Fruit fly (Drosophila melanogaster): ENCODE results near the gene CG4325.

The CG4325 gene

DNA sequence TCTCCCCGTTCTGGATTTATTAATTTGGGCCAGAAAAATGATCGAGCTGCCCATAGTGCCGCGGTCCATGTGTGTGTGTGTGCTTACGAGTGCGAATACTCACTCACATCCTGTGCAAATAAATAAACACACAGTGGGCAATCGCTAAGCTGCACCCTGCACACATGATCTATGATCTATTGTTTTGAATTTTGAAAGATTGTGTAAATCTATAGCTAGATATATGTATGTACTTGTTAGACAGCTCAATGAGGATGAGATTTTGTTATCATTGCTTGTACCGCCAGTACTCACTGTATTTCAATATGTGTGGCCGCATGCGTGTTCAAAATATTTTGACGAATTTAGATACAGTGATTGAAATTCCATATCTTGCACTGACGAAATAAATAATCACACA lies 39.5 kb upstream of the CG4325 start (continued):
- TF ChIP-seq Blimp-1 (GFP tag; optimal IDR thresholded peaks at IDR 0.05) = no peak
- no peak for TF ChIP-seq CG30020 (tag; optimal IDR thresholded peaks at IDR 0.05)
- peak; percentile 41; the same call in 1 of the 2 replicates for TF ChIP-seq Rx (GFP tag; IDR thresholded peaks at IDR 0.05)
- TF ChIP-seq crc (GFP tag; optimal IDR thresholded peaks at IDR 0.05) = no peak
- TF ChIP-seq Bdp1 (GFP tag; optimal IDR thresholded peaks at IDR 0.05) = no peak
- no peak for TF ChIP-seq CG7745 (tag; optimal IDR thresholded peaks at IDR 0.05)
- TF ChIP-seq grau (tag; optimal IDR thresholded peaks at IDR 0.05) = peak; percentile 90
- no peak for TF ChIP-seq Deaf1 (tag; optimal IDR thresholded peaks at IDR 0.05)
- peak; percentile 12 for TF ChIP-seq Atf-2 (GFP tag; optimal IDR thresholded peaks at IDR 0.05)
- TF ChIP-seq CG9876 (GFP tag; optimal IDR thresholded peaks at IDR 0.05) = no peak
- peak; percentile 33; the same call in 1 of the 3 replicates for TF ChIP-seq zfh1 (GFP tag; IDR thresholded peaks at IDR 0.05)
- peak; percentile 39 for TF ChIP-seq Bteb2 (GFP tag; optimal IDR thresholded peaks at IDR 0.05)
- peak; percentile 26; the same call in 1 of the 2 replicates for TF ChIP-seq ap (GFP tag; IDR thresholded peaks at IDR 0.05)
- peak; percentile 71; the same call in 3 of the 4 replicates for TF ChIP-seq Gug (GFP tag; IDR thresholded peaks at IDR 0.05)
- TF ChIP-seq sd (tag; optimal IDR thresholded peaks at IDR 0.05) = peak; percentile 27
- TF ChIP-seq CG10321 (GFP tag; IDR thresholded peaks at IDR 0.05) = peak; percentile 42; the same call in 1 of the 2 replicates
- no peak for TF ChIP-seq Sry-β (GFP tag; optimal IDR thresholded peaks at IDR 0.05)
- TF ChIP-seq caup (GFP tag; optimal IDR thresholded peaks at IDR 0.05; ENCODE audit: severe bottlenecking) = peak; percentile 42
- TF ChIP-seq gem (tag; optimal IDR thresholded peaks at IDR 0.05) = peak; percentile 64
- TF ChIP-seq usp (GFP tag; optimal IDR thresholded peaks at IDR 0.05) = no peak
- peak; percentile 50 for TF ChIP-seq Hsf (GFP tag; optimal IDR thresholded peaks at IDR 0.05)
- TF ChIP-seq CG5180 (GFP tag; optimal IDR thresholded peaks at IDR 0.05) = no peak
- TF ChIP-seq ranshi (GFP tag; IDR thresholded peaks at IDR 0.05) = peak; percentile 44; the same call in 1 of the 2 replicates
- TF ChIP-seq CG17361 (GFP tag; IDR thresholded peaks at IDR 0.05) = no peak
- peak; percentile 23 for TF ChIP-seq CG30431 (GFP tag; optimal IDR thresholded peaks at IDR 0.05)
- TF ChIP-seq MESR4 (GFP tag; optimal IDR thresholded peaks at IDR 0.05) = no peak
- TF ChIP-seq amos (GFP tag; IDR thresholded peaks at IDR 0.05; ENCODE audit: partially characterized antibody) = no peak
- peak; percentile 29 for TF ChIP-seq CG9727 (GFP tag; optimal IDR thresholded peaks at IDR 0.05)
- TF ChIP-seq lola (GFP tag; optimal IDR thresholded peaks at IDR 0.05) = no peak
- TF ChIP-seq D19A (tag; optimal IDR thresholded peaks at IDR 0.05) = no peak
- TF ChIP-seq Six4 (GFP tag; optimal IDR thresholded peaks at IDR 0.05) = no peak

DNA sequence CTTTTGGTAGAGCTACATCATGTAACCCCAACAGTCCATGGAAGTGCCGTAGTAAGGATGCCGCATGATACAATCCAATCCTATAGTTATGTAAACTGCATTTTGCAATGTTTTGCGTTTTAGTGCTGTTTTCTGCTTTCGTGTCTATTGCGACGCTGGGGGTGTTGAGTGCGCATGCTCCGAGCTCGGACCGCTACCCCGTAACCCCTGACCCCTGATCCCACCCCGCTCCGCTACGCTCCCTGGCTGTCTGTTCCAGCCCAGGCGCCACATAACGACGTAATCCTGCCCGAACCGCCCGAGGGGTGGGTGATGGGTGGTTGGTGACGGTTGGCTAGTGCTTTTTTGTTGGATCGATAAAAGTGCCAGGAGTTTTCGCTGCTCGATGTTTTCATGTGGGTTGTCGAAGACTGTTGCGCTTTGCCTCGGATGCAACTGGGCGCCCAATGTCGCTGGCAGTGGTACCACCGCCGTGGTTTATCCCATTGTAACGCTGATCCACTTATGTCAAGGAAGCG lies 38.3 kb upstream of the CG4325 start:
- TF ChIP-seq CG31441 (GFP tag; IDR thresholded peaks at IDR 0.05) (no peak), CG9817 (tag; optimal IDR thresholded peaks at IDR 0.05) (no peak), pum (GFP tag; optimal IDR thresholded peaks at IDR 0.05) (no peak), Adf1 (GFP tag; IDR thresholded peaks at IDR 0.05) (peak; percentile 9; the same call in 1 of the 2 replicates), crol (GFP tag; IDR thresholded peaks at IDR 0.05) (peak; percentile 70), Bteb2 (GFP tag; optimal IDR thresholded peaks at IDR 0.05) (no peak), nerfin-1 (tag; optimal IDR thresholded peaks at IDR 0.05) (peak; percentile 44), en (GFP tag; optimal IDR thresholded peaks at IDR 0.05) (no peak), ewg (GFP tag; optimal IDR thresholded peaks at IDR 0.05) (peak; percentile 68), onecut (GFP tag; IDR thresholded peaks at IDR 0.05) (peak; percentile 95), Med (GFP tag) (peak; percentile 12), MESR4 (GFP tag; optimal IDR thresholded peaks at IDR 0.05) (no peak), E2f2 (GFP tag; IDR thresholded peaks at IDR 0.05) (no peak), CG34422 (GFP tag; IDR thresholded peaks at IDR 0.05) (0 out of 3 replicates have a peak, but pooled peaks have one; percentile 12), al (GFP tag; IDR thresholded peaks at IDR 0.05) (no peak), CG12659 (GFP tag; optimal IDR thresholded peaks at IDR 0.05) (no peak), abd-A (tag; optimal IDR thresholded peaks at IDR 0.05) (peak; percentile 59), scrt (GFP tag; optimal IDR thresholded peaks at IDR 0.05) (peak; percentile 63), eve (GFP tag; optimal IDR thresholded peaks at IDR 0.05) (no peak), crc (GFP tag; optimal IDR thresholded peaks at IDR 0.05) (no peak), Camta (GFP tag; optimal IDR thresholded peaks at IDR 0.05) (no peak), Deaf1 (tag; optimal IDR thresholded peaks at IDR 0.05) (peak; percentile 23), CG30431 (GFP tag; optimal IDR thresholded peaks at IDR 0.05) (no peak)
